Worm (Caenorhabditis elegans): ENCODE data around the gene unc-58.

The unc-58 gene

DNA sequence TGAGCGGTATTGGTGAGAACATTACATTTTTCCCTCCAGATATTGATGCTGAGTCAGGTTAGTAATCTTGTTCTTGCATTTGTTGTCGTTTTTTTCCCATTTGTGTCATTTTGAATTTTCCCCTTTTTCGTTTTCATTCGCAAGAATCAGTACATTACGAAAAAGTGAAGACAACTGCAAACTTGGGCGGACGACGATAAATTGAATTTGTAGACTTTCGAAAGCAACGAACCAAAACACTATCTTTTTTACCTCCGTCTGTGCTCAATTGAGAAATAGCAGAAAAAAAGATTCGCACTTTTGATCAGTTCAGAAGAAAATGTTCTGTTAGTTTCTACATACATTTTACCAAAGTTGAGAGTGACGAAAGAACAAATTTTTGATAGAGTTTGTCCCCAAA, 22.1 kb upstream of the unc-58 start:
- TF ChIP-seq isw-1 (GFP tag; IDR thresholded peaks at IDR 0.05) (no peak), vab-15 (tag; optimal IDR thresholded peaks at IDR 0.05) (no peak), lin-14 (GFP tag; optimal IDR thresholded peaks at IDR 0.05) (peak; percentile 50), lsy-2 (tag; optimal IDR thresholded peaks at IDR 0.05) (no peak), ceh-90 (tag; optimal IDR thresholded peaks at IDR 0.05) (no peak), mef-2 (tag; optimal IDR thresholded peaks at IDR 0.05) (no peak), fkh-10 (GFP tag; optimal IDR thresholded peaks at IDR 0.05) (peak; percentile 37)

DNA sequence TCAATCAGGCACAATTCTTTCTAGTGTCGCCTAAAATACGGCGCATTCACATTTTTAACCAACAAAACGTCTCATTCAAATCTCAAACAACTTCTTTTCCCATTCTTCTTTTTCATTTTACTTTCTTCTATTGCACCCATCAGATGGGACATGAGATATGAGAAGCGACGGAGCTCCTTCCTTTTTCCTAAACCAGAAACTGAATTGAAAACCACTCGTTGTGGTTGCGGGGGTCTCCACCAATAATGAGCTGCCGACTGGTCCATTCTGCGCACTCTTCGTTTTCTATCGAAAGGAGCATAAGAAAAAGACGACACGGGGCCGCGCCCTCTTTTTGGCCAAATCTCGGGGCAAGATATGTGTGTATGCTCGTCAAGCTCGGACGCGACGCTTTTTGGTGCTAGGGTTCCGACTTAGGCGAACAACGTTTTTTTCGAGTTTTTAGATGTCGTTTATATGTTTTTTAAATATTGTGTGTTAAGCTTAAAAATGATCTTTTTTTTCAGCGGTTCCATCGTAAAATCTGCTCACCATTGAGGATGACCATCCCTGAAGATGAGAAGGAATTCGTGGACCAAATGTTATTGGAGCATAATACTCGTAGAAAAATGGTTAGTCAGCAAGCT, 21.4 kb upstream of the unc-58 start, which contains the start of gene F09B9.5:
F09B9.5 (plus strand) TSS at position 501 of the 626 bp plus-strand sequence.
- TF ChIP-seq lin-14 (GFP tag; optimal IDR thresholded peaks at IDR 0.05) (peak; percentile 66), blmp-1 (tag; optimal IDR thresholded peaks at IDR 0.05) (no peak), C04F5.9 (tag; optimal IDR thresholded peaks at IDR 0.05) (no peak), isw-1 (GFP tag; IDR thresholded peaks at IDR 0.05) (peak; percentile 12; the same call in 1 of the 2 replicates), ceh-82 (tag; optimal IDR thresholded peaks at IDR 0.05) (peak in 2 of 3 experiments; percentile 13 to 32), ces-1 (GFP tag; optimal IDR thresholded peaks at IDR 0.05) (peak; percentile 59), efl-1 (optimal IDR thresholded peaks at IDR 0.05) (no peak), efl-1 (GFP tag; optimal IDR thresholded peaks at IDR 0.05 in 1 of 2) (peak in 1 of 2 experiments; percentile 43)

DNA sequence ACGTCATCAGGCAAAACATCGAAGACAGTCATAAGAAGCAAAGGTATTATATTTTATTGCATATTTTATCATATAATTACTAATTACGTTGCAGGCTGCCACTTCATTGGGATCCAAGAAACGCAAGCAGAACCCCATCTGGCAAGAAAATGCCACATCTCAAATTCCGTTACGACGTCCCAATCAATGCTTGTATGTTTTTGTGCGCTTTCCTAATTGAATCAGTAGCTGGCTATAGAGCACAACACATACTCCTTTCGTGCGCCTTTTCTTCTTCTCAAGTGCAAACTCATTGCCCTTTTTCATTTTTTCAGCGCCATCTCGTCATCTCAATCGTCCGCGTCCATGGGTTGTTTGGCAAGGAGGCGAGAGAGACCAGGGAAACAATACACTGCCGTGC, 17.9 kb upstream of the unc-58 start:
- TF ChIP-seq ces-1 (GFP tag; optimal IDR thresholded peaks at IDR 0.05) = peak; percentile 22
- TF ChIP-seq elt-2 (tag; optimal IDR thresholded peaks at IDR 0.05) = no peak
- no peak for TF ChIP-seq zip-4 (GFP tag; optimal IDR thresholded peaks at IDR 0.05)
- peak; percentile 43 for TF ChIP-seq lin-14 (GFP tag; optimal IDR thresholded peaks at IDR 0.05)

DNA sequence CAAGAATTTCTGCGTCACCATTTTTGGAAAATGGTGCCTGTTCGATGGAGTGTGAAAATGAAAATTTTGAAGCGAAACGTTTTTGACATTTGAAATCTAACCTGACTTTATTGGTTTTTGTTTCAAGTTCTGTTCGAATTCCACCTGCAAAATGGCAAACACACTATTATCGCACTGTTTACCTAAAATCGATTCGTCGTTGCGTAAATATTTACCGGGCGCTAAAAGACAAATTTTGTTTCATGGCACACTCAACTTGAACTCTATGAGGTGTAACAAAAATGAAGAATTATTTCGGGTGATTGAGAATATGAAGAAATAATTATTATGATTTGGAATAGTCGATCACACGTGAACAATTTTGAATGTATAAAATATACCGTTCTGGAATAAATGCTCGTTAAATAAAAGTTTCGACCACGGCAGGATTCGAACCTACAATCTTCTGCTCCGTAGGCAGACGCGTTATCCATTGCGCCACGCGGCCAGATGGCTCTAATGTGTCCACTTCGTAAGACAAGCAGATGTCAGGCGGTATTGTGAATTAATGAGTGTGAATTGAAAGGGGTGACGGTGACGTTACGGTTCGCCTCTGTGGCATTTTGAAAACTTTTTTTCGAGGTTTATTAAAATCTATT, 15.4 kb upstream of the unc-58 start:
- TF ChIP-seq ceh-88 (GFP tag; IDR thresholded peaks at IDR 0.05) (no peak), alr-1 (tag; optimal IDR thresholded peaks at IDR 0.05; ENCODE audit: borderline replicate concordance) (no peak), nhr-76 (tag; optimal IDR thresholded peaks at IDR 0.05) (no peak), pax-3 (tag; optimal IDR thresholded peaks at IDR 0.05) (no peak), nhr-85 (tag) (peak; percentile 51), skn-1 (tag; optimal IDR thresholded peaks at IDR 0.05) (no peak), lin-15B (tag; optimal IDR thresholded peaks at IDR 0.05) (no peak), ceh-90 (tag; optimal IDR thresholded peaks at IDR 0.05) (no peak), lir-3 (tag; optimal IDR thresholded peaks at IDR 0.05; ENCODE audit: poor library complexity) (no peak), zag-1 (tag; optimal IDR thresholded peaks at IDR 0.05) (no peak), nhr-237 (tag; optimal IDR thresholded peaks at IDR 0.05) (no peak), fkh-4 (tag; optimal IDR thresholded peaks at IDR 0.05; ENCODE audit: borderline replicate concordance) (no peak), egl-27 (tag; optimal IDR thresholded peaks at IDR 0.05) (peak in 1 of 2 experiments; percentile 18), unc-130 (tag; optimal IDR thresholded peaks at IDR 0.05) (no peak), zip-4 (GFP tag; optimal IDR thresholded peaks at IDR 0.05) (no peak), aly-2 (tag; optimal IDR thresholded peaks at IDR 0.05) (no peak), C34B4.2 (tag; optimal IDR thresholded peaks at IDR 0.05) (no peak), lin-35 (GFP tag; optimal IDR thresholded peaks at IDR 0.05) (no peak), swsn-7 (tag; optimal IDR thresholded peaks at IDR 0.05) (no peak), nhr-71 (tag; optimal IDR thresholded peaks at IDR 0.05) (peak; percentile 35), mdl-1 (tag; optimal IDR thresholded peaks at IDR 0.05) (no peak), aha-1 (tag; optimal IDR thresholded peaks at IDR 0.05) (no peak), ztf-4 (tag; optimal IDR thresholded peaks at IDR 0.05) (no peak), dpl-1 (GFP tag; optimal IDR thresholded peaks at IDR 0.05) (no peak), nhr-19 (GFP tag; conservative IDR thresholded peaks at IDR 0.05) (no peak), C16A3.4 (tag; optimal IDR thresholded peaks at IDR 0.05) (no peak), fos-1 (tag; optimal IDR thresholded peaks at IDR 0.05) (no peak), nhr-20 (tag; optimal IDR thresholded peaks at IDR 0.05) (peak; percentile 12), jun-1 (tag; optimal IDR thresholded peaks at IDR 0.05) (no peak), irx-1 (tag; optimal IDR thresholded peaks at IDR 0.05) (no peak), lin-14 (GFP tag; optimal IDR thresholded peaks at IDR 0.05) (peak; percentile 33), ceh-63 (GFP tag; optimal IDR thresholded peaks at IDR 0.05) (no peak), pqm-1 (tag; optimal IDR thresholded peaks at IDR 0.05) (no peak), F16B12.6 (tag; optimal IDR thresholded peaks at IDR 0.05) (no peak)

Measured in whole organism, L1 larva.